Worm (Caenorhabditis elegans) whole organism, mixed stage, embryonic: Measurements from ENCODE around the gene mapk-15.

Experiments
- blmp-1 ChIP-seq: fragments of 150-350 bp; optimal IDR thresholded peaks from 2 replicates; lab custom pipeline; 2014; ENCODE audit warnings: missing biosample characterization, missing genetic modification characterization
- ces-1 ChIP-seq: fragments of 150-350 bp; optimal IDR thresholded peaks from 2 replicates; lab custom pipeline; 2014; ENCODE audit warnings: missing biosample characterization, missing genetic modification reagents, missing genetic modification characterization
- lin-32 ChIP-seq: fragments of 200-800 bp; sonication (Bioruptor generic); optimal IDR thresholded peaks from 2 replicates; lab custom pipeline; 2018; ENCODE audit warnings: mild to moderate bottlenecking, missing genetic modification characterization, missing compliant biosample characterization
- lsy-2 ChIP-seq: fragments of 150-350 bp; optimal IDR thresholded peaks from 2 replicates; lab custom pipeline; 2014; ENCODE audit warnings: missing biosample characterization, missing genetic modification characterization
- sptf-1 ChIP-seq: sonication (generic microtip); optimal IDR thresholded peaks from 2 replicates; lab custom pipeline; 2017; ENCODE audit warnings: mild to moderate bottlenecking, missing genetic modification characterization, moderate library complexity, missing compliant biosample characterization
- tbx-8 ChIP-seq: fragments of 200-800 bp; sonication (Bioruptor generic); optimal IDR thresholded peaks from 2 replicates; lab custom pipeline; 2018; ENCODE audit warnings: mild to moderate bottlenecking, missing genetic modification characterization, moderate library complexity, missing compliant biosample characterization
- unc-39 ChIP-seq: fragments of 150-350 bp; optimal IDR thresholded peaks from 2 replicates; lab custom pipeline; 2014; ENCODE audit warnings: missing biosample characterization, missing genetic modification characterization
- zip-8 ChIP-seq: fragments of 150-350 bp; optimal IDR thresholded peaks from 2 replicates; lab custom pipeline; 2014; ENCODE audit warnings: missing biosample characterization, missing genetic modification characterization

- TF ChIP-seq tbx-8 (GFP tag; lab: Kevin White, UChicago) (no peak), unc-39 (no peak), zip-8 (tag; lab: Kevin White, UChicago) (no peak), lin-32 (no peak), lsy-2 (tag; lab: Kevin White, UChicago) (no peak), blmp-1 (tag; lab: Kevin White, UChicago) (no peak), sptf-1 (tag; lab: Kevin White, UChicago) (no peak), ces-1 (GFP tag; lab: Kevin White, UChicago) (no peak)
Measured at ce11 chrIII:6120990-6121389, 53.3 kb downstream of the mapk-15 start.
